Worm (Caenorhabditis elegans): ENCODE data around the gene srd-64.

DNA sequence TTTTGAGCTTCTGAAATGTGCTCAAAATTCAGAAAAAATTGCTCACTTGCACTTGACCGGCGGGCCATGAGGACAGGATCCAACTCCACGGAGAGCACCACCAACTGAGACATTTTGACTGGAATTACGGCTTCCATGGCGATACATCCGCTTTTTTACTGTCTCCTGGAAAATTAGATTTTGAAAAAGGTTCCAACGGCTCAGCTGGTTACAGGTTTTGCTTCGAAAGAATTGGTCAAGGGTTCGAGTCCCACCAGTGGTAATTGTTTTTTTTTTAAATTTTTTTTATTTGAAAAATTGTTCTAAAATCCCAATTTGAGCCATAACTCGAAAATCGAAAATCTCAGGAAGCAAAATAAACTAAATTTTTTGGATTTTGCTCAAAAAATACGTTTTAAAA lies 32.5 kb downstream of the srd-64 start:
- no peak for TF ChIP-seq lin-15B (tag; optimal IDR thresholded peaks at IDR 0.05)
- TF ChIP-seq lin-39 (tag; optimal IDR thresholded peaks at IDR 0.05), result no peak
- TF ChIP-seq R02D3.7 (tag; optimal IDR thresholded peaks at IDR 0.05), result no peak
- TF ChIP-seq jun-1 (tag; optimal IDR thresholded peaks at IDR 0.05), result no peak
- no peak for TF ChIP-seq nhr-11 (tag; optimal IDR thresholded peaks at IDR 0.05)
- TF ChIP-seq elt-1 (tag; optimal IDR thresholded peaks at IDR 0.05), result no peak
- TF ChIP-seq fkh-10 (GFP tag; optimal IDR thresholded peaks at IDR 0.05), result no peak
- no peak for TF ChIP-seq tbx-2 (tag; optimal IDR thresholded peaks at IDR 0.05)
- no peak for TF ChIP-seq ama-1 (optimal IDR thresholded peaks at IDR 0.05)
- no peak for TF ChIP-seq daf-12 (tag; optimal IDR thresholded peaks at IDR 0.05)
- TF ChIP-seq ceh-28 (tag; optimal IDR thresholded peaks at IDR 0.05), result no peak
- no peak for TF ChIP-seq lsy-12 (tag; optimal IDR thresholded peaks at IDR 0.05)
- TF ChIP-seq sea-2 (GFP tag; optimal IDR thresholded peaks at IDR 0.05), result no peak
- no peak for TF ChIP-seq snpc-4 (tag; optimal IDR thresholded peaks at IDR 0.05)
